Worm (Caenorhabditis elegans): ENCODE measurements around the gene tag-131.

DNA sequence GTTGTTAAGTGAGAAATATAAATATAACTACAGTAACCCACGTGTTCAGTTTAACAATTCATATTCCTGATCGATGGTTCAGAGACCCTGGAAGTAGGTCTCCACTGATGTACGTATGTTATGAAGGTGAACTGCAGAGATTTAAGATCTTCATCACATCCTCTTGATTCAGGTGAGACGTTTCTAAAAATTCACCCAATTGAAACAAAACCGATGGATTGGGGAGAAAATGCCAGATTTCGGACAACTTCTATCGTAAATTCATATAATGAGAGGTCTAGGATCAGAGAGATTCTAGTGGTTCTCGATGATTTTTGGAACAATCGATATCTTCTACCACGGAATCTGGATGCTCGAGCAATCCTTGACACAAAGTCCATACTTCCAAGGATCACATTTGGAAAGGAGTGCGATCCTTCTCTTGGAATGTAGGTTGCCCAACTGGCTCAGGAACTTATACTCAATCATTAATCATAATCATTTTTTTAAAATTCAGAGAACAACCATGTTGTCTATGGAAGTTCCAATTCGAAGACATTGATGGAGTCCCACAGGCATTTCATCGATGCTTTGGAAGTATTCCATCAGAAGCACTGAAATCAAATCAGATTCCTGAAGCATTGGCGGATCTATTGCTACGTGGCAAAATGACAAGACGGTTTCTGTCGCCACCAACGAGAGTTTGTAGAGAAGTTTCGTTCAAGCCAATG lies 23.2 kb upstream of the tag-131 start, which contains the start of the genes nth-1 and R10E4.7:
- TF ChIP-seq him-1 (tag; optimal IDR thresholded peaks at IDR 0.05) (no peak), dao-5 (tag; optimal IDR thresholded peaks at IDR 0.05) (no peak)

Measured in whole organism, L4/young adult.